Worm (Caenorhabditis elegans): ENCODE data around the gene sri-53.

The sri-53 gene

DNA sequence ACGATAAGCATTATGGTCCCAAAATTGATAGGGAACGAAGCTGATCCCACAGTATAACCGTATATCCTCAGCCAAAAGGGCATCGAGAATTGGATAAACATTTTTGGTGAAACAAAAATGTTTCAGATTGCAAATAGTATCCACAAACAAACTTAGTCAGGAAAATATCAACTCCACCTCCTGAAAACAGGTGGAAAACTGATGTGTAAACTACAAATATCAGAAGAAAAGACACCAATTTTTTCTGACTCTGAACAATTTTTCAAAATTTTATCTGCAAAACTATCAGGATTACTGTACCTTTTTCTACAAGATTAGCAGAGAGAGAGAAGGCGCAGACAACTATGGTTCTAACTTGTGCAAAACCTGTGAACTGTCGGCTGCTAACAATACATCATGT lies at the start of gene sri-53:
Gene sri-53, minus strand, starts transcription at position 101 of the 400 bp plus-strand sequence.
- TF ChIP-seq ztf-11 (tag; optimal IDR thresholded peaks at IDR 0.05) (no peak), nhr-25 (tag; optimal IDR thresholded peaks at IDR 0.05) (no peak), mab-5 (tag; optimal IDR thresholded peaks at IDR 0.05) (no peak), unc-39 (tag; optimal IDR thresholded peaks at IDR 0.05) (no peak), nhr-6 (tag; optimal IDR thresholded peaks at IDR 0.05) (no peak), ztf-1 (GFP tag; conservative IDR thresholded peaks at IDR 0.05) (no peak), ceh-82 (tag; optimal IDR thresholded peaks at IDR 0.05) (no peak), sem-4 (tag; optimal IDR thresholded peaks at IDR 0.05) (no peak), nhr-77 (tag; optimal IDR thresholded peaks at IDR 0.05) (no peak), skn-1 (tag; optimal IDR thresholded peaks at IDR 0.05) (no peak), nhr-21 (tag; optimal IDR thresholded peaks at IDR 0.05) (no peak), nhr-237 (tag; optimal IDR thresholded peaks at IDR 0.05) (no peak)

DNA sequence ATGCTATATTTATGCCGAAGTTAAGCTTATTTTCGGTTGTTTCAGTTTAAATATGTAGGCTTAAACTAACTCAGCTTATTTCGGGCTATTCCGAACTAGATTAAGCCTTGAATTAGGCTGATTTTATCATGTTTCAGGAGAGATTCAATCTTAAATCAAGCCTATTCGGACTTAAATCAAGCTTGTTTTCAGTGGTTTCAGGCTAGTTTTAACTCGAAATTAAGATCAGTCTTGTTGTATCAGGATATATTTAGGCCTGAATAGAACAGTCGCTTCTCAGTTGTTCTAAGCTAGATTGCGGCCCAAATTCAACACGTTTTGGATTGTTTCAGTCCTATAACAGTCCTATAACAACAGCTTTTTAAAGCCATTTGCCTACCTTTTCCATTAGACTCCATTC lies 49.4 kb upstream of the sri-53 start:
- TF ChIP-seq unc-39 (tag; optimal IDR thresholded peaks at IDR 0.05) (no peak), nhr-6 (tag; optimal IDR thresholded peaks at IDR 0.05) (no peak), ama-1 (optimal IDR thresholded peaks at IDR 0.05) (no peak), zag-1 (tag; optimal IDR thresholded peaks at IDR 0.05) (no peak), nhr-12 (tag; optimal IDR thresholded peaks at IDR 0.05) (no peak), mdl-1 (tag; optimal IDR thresholded peaks at IDR 0.05) (no peak), nhr-23 (tag; optimal IDR thresholded peaks at IDR 0.05) (no peak), nhr-10 (tag; optimal IDR thresholded peaks at IDR 0.05) (no peak), ZK546.5 (tag; optimal IDR thresholded peaks at IDR 0.05) (no peak), sma-3 (GFP tag; optimal IDR thresholded peaks at IDR 0.05) (no peak), ztf-4 (tag; optimal IDR thresholded peaks at IDR 0.05) (no peak), lin-11 (tag; optimal IDR thresholded peaks at IDR 0.05) (no peak), nhr-237 (tag; optimal IDR thresholded peaks at IDR 0.05) (no peak)

DNA sequence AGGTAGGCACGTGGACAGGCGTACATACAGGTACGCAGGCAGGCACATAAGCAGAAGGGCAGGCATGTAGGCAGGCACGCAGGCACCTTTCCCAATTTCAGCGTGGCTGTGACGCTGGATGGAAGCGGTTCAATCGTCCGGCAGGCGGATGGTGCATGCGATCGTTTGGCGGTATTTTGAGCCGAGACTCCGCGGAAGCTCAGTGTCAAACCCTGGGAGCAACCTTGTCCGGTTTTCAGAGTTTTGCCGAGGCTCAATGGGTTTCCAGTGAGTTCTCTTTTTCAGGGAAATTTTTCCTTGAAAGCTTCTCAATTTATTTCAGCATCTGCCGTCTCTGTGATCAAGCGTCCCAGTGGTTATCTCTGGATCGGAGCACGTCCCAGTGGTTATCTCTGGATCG lies 47.8 kb upstream of the sri-53 start:
- TF ChIP-seq lin-11 (tag; optimal IDR thresholded peaks at IDR 0.05) (no peak), nhr-21 (tag; optimal IDR thresholded peaks at IDR 0.05) (no peak), ceh-82 (tag; optimal IDR thresholded peaks at IDR 0.05) (no peak), blmp-1 (tag; optimal IDR thresholded peaks at IDR 0.05; ENCODE audit: insufficient read depth) (no peak), ama-1 (optimal IDR thresholded peaks at IDR 0.05) (no peak), gmeb-1 (tag; optimal IDR thresholded peaks at IDR 0.05) (no peak), F13H6.1 (tag; optimal IDR thresholded peaks at IDR 0.05) (no peak), unc-39 (tag; optimal IDR thresholded peaks at IDR 0.05) (no peak), nhr-25 (tag; optimal IDR thresholded peaks at IDR 0.05) (no peak), nhr-237 (tag; optimal IDR thresholded peaks at IDR 0.05) (no peak), fos-1 (tag; optimal IDR thresholded peaks at IDR 0.05) (no peak), dmd-4 (tag; optimal IDR thresholded peaks at IDR 0.05) (no peak), mbf-1 (tag; optimal IDR thresholded peaks at IDR 0.05) (no peak), egl-27 (tag; optimal IDR thresholded peaks at IDR 0.05) (no peak), elt-1 (tag; optimal IDR thresholded peaks at IDR 0.05) (no peak)

DNA sequence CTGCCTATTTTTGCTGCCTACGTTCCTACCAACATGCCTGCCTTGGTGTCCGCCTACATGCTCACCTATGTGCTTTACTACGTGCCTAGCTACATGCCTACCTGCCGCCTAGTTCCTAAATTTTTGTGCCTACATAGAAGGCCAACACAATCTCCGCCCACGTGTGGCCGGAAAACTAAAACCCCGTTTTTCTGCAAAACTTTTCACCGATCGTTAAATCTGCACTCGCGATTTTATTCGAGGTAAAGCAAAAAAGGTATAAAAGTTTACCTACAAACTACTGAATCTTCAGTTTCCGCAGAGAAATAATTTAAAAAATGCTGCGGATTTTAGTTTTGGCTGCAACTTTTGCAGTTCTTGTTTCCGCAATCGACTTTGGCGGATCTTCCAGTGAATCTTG lies 47.0 kb upstream of the sri-53 start, which contains the start of gene clec-124:
Gene clec-124, plus strand, starts transcription at position 301 of the 400 bp plus-strand sequence.
- TF ChIP-seq alr-1 (tag; optimal IDR thresholded peaks at IDR 0.05) = no peak
- TF ChIP-seq mab-5 (tag; optimal IDR thresholded peaks at IDR 0.05) = no peak
- TF ChIP-seq nhr-23 (tag; optimal IDR thresholded peaks at IDR 0.05) = no peak
- TF ChIP-seq nhr-21 (tag; optimal IDR thresholded peaks at IDR 0.05) = no peak
- TF ChIP-seq Y55F3AM.14 (GFP tag; optimal IDR thresholded peaks at IDR 0.05) = no peak
- TF ChIP-seq nhr-6 (tag; optimal IDR thresholded peaks at IDR 0.05) = no peak
- TF ChIP-seq unc-55 (GFP tag; optimal IDR thresholded peaks at IDR 0.05) = no peak
- TF ChIP-seq nhr-77 (tag; optimal IDR thresholded peaks at IDR 0.05) = no peak
- no peak for TF ChIP-seq C34F6.9 (tag; optimal IDR thresholded peaks at IDR 0.05)
- TF ChIP-seq elt-1 (tag; optimal IDR thresholded peaks at IDR 0.05) = no peak
- TF ChIP-seq lin-11 (tag; optimal IDR thresholded peaks at IDR 0.05) = no peak
- TF ChIP-seq nhr-10 (tag; optimal IDR thresholded peaks at IDR 0.05) = no peak
- TF ChIP-seq ztf-1 (GFP tag; conservative IDR thresholded peaks at IDR 0.05) = no peak
- no peak for TF ChIP-seq zag-1 (tag; optimal IDR thresholded peaks at IDR 0.05)
- no peak for TF ChIP-seq mdl-1 (tag; optimal IDR thresholded peaks at IDR 0.05)
- TF ChIP-seq sem-4 (tag; optimal IDR thresholded peaks at IDR 0.05) = no peak
- TF ChIP-seq crh-2 (tag; optimal IDR thresholded peaks at IDR 0.05) = no peak
- no peak for TF ChIP-seq dmd-4 (tag; optimal IDR thresholded peaks at IDR 0.05)
- TF ChIP-seq ama-1 (optimal IDR thresholded peaks at IDR 0.05) = no peak
- no peak for TF ChIP-seq gmeb-1 (tag; optimal IDR thresholded peaks at IDR 0.05)

Data from whole organism, L2 larva.